Worm (Caenorhabditis elegans) whole organism, midembryonic: ENCODE measurements around the gene efr-3.

Experiments
- T22C8.4 ChIP-seq: fragments of 200-800 bp; sonication (Bioruptor generic); IDR thresholded peaks from 2 replicates; pipeline ENCODE4 v1.3.6; 2022; ENCODE audit warnings: missing genetic modification characterization, missing compliant biosample characterization
- cog-1 ChIP-seq: sonication (generic microtip); optimal IDR thresholded peaks from 2 replicates; lab custom pipeline; 2016; ENCODE audit warnings: missing genetic modification characterization, missing compliant biosample characterization
- flt-1 ChIP-seq: fragments of 200-800 bp; sonication (Bioruptor generic); IDR thresholded peaks from 2 replicates; pipeline ENCODE4 v1.3.6; 2022; ENCODE audit warnings: missing genetic modification characterization, missing compliant biosample characterization
- klf-2 ChIP-seq: fragments of 200-800 bp; sonication (Bioruptor generic); conservative IDR thresholded peaks from 2 replicates; pipeline ENCODE4 v1.3.6; 2022; ENCODE audit warnings: missing genetic modification reagents, missing genetic modification characterization, missing compliant biosample characterization
- med-1 ChIP-seq: sonication (generic microtip); optimal IDR thresholded peaks from 2 replicates; lab custom pipeline; 2017; ENCODE audit warnings: missing genetic modification characterization, mild to moderate bottlenecking, missing compliant biosample characterization, antibody characterized with exemption, missing genetic modification reagents; ENCODE audit not compliant: insufficient read depth
- ref-1 ChIP-seq: fragments of 200-800 bp; sonication (Bioruptor generic); conservative IDR thresholded peaks from 2 replicates; pipeline ENCODE4 v1.3.6; 2022; ENCODE audit warnings: missing genetic modification reagents, missing genetic modification characterization, missing compliant biosample characterization
- tab-1 ChIP-seq: fragments of 200-800 bp; sonication (Bioruptor generic); IDR thresholded peaks from 2 replicates; pipeline ENCODE4 v1.3.6; 2022; ENCODE audit warnings: missing genetic modification characterization, missing compliant biosample characterization
- ztf-23 ChIP-seq: fragments of 200-800 bp; sonication (Bioruptor generic); IDR thresholded peaks from 2 replicates; pipeline ENCODE4 v1.3.6; 2022; ENCODE audit warnings: missing genetic modification reagents, missing genetic modification characterization, missing compliant biosample characterization
- ztf-29 ChIP-seq: fragments of 200-800 bp; sonication (Bioruptor generic); IDR thresholded peaks from 2 replicates; pipeline ENCODE4 v1.3.6; 2022; ENCODE audit warnings: missing genetic modification reagents, missing genetic modification characterization, missing compliant biosample characterization

The efr-3 gene

ce11 chrII:6322979-6323378, 2.0 kb upstream of the efr-3 start, which contains the start of gene C32D5.4:
Gene C32D5.4, minus strand, starts transcription at chrII:6323079.
- no peak for TF ChIP-seq ztf-29 (GFP tag; lab: Robert Waterston, UW)
- no peak for TF ChIP-seq klf-2 (GFP tag; lab: Robert Waterston, UW)
- no peak for TF ChIP-seq med-1
- no peak for TF ChIP-seq ref-1 (GFP tag; lab: Robert Waterston, UW)
- no peak for TF ChIP-seq flt-1

DNA sequence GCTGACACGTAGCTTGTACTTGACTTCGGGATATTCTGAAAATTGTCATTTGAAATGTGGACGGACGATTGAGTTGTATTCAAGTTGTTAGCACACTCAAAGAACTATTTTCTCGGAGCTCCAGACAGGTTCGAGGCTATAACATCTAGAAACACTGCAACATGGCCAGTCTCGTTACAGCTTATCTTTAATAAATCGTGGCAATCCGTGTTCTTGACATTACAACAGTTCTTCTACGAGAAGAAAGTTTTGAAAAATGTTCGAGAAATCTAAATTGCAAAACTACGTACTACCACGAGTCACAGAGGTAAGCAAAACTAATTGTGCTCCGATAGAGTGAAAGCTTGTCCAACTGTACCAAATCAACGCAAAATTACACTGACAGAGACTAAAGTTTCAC, 1.1 kb upstream of the efr-3 start:
- TF ChIP-seq klf-2 (GFP tag; lab: Robert Waterston, UW): no peak
- TF ChIP-seq flt-1: no peak
- no peak for TF ChIP-seq ztf-23 (GFP tag; lab: Robert Waterston, UW)
- TF ChIP-seq T22C8.4 (GFP tag; lab: Robert Waterston, UW): no peak
- no peak for TF ChIP-seq cog-1 (tag; lab: Kevin White, UChicago)
- TF ChIP-seq med-1: no peak
- TF ChIP-seq ztf-29 (GFP tag; lab: Robert Waterston, UW): no peak
- no peak for TF ChIP-seq ref-1 (GFP tag; lab: Robert Waterston, UW)
- no peak for TF ChIP-seq tab-1

DNA sequence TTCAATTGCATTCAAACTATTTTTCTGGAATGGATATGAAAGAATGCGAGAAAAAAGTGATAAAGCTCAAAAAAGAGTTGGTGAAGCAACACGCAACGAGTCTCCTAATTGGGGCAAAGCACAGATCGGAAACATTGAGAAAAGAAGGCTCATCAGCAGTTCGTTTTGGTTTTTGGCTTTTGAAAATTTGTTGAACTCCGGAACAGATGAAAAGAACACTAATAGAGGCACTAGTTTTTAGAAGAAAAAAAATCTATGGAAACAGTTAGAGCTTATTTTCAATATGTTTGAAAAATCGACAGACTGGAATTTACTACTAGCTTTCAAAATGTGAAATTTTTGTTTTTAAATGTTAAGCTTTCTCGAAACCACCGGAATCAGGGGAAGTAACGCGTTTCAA, 9.1 kb downstream of the efr-3 start:
- TF ChIP-seq T22C8.4 (GFP tag; lab: Robert Waterston, UW): no peak

ce11 chrII:6311459-6311858, 9.5 kb downstream of the efr-3 start:
- TF ChIP-seq cog-1 (tag; lab: Kevin White, UChicago) (no peak), T22C8.4 (GFP tag; lab: Robert Waterston, UW) (no peak), med-1 (no peak), klf-2 (GFP tag; lab: Robert Waterston, UW) (no peak), flt-1 (no peak), ztf-29 (GFP tag; lab: Robert Waterston, UW) (no peak)

ce11 chrII:6309198-6309597, 11.8 kb downstream of the efr-3 start, which contains the start of gene glb-10:
Gene glb-10, minus strand, starts transcription at chrII:6309298.
- TF ChIP-seq flt-1 (no peak), tab-1 (no peak), T22C8.4 (GFP tag; lab: Robert Waterston, UW) (no peak), ref-1 (GFP tag; lab: Robert Waterston, UW) (no peak), med-1 (no peak), klf-2 (GFP tag; lab: Robert Waterston, UW) (no peak), cog-1 (tag; lab: Kevin White, UChicago) (no peak), ztf-29 (GFP tag; lab: Robert Waterston, UW) (no peak), ztf-23 (GFP tag; lab: Robert Waterston, UW) (no peak)

ce11 chrII:6306125-6306524, 14.8 kb downstream of the efr-3 start, which contains the start of gene C29F5.8:
Gene C29F5.8, plus strand, starts transcription at chrII:6306425.
- no peak for TF ChIP-seq ztf-29 (GFP tag; lab: Robert Waterston, UW)
- TF ChIP-seq ref-1 (GFP tag; lab: Robert Waterston, UW): no peak
- no peak for TF ChIP-seq ztf-23 (GFP tag; lab: Robert Waterston, UW)
- TF ChIP-seq tab-1: no peak
- TF ChIP-seq T22C8.4 (GFP tag; lab: Robert Waterston, UW): no peak
- TF ChIP-seq flt-1: no peak
- TF ChIP-seq med-1: no peak
- TF ChIP-seq klf-2 (GFP tag; lab: Robert Waterston, UW): no peak
- no peak for TF ChIP-seq cog-1 (tag; lab: Kevin White, UChicago)

- TF ChIP-seq flt-1: no peak
- no peak for TF ChIP-seq ztf-29 (GFP tag; lab: Robert Waterston, UW)
- no peak for TF ChIP-seq cog-1 (tag; lab: Kevin White, UChicago)
- TF ChIP-seq T22C8.4 (GFP tag; lab: Robert Waterston, UW): no peak
- TF ChIP-seq med-1: no peak
- no peak for TF ChIP-seq tab-1
- TF ChIP-seq ref-1 (GFP tag; lab: Robert Waterston, UW): no peak
- TF ChIP-seq klf-2 (GFP tag; lab: Robert Waterston, UW): no peak
- TF ChIP-seq ztf-23 (GFP tag; lab: Robert Waterston, UW): no peak
Observed at ce11 chrII:6303209-6303740, 17.7 kb downstream of the efr-3 start, which contains the start of gene C29F5.1. Gene C29F5.1, plus strand, starts transcription at chrII:6303525.

DNA sequence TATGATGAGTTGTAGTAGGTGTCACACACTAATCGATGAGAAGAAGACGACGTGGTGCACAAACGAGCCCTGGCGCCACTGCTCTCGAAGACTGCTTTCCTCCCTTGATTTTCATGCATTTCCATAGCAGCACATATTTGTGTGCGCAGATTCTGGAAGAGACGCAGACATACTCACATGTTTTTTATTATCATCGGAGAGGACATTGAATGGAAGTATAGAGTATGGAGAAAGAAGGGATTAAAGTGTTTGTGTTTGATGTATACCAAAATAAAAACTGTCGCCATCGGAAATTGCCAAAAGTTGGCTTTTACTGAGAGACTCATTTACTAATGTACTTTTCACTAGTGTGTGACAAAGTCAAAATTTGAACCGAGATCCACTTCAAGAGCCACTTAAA, 26.7 kb downstream of the efr-3 start, which contains the start of gene mps-1:
mps-1 (minus strand) TSS at position 101 of the 400 bp plus-strand sequence.
- no peak for TF ChIP-seq ref-1 (GFP tag; lab: Robert Waterston, UW)
- TF ChIP-seq med-1: no peak
- no peak for TF ChIP-seq ztf-29 (GFP tag; lab: Robert Waterston, UW)
- no peak for TF ChIP-seq tab-1
- no peak for TF ChIP-seq T22C8.4 (GFP tag; lab: Robert Waterston, UW)

DNA sequence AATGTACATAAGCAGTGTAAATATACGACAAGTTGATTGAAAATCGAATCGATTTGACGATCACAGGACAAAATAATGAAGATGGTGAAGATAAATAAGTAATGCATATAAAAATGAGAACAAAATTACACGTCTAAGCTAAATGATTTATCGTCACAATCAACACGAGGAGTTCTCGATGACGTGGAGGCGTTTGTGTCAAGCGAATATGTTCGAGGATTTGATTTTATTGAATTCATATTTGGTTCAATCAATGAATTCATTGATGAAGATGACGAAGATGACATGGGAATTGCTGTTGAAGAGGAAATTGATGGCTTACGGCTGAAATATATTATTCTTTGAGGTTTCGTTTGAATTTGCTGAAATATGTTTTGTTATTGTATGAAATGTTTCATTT, 28.4 kb downstream of the efr-3 start, which contains the start of gene nyn-3:
nyn-3 (minus strand) TSS at position 101 of the 400 bp plus-strand sequence.
- TF ChIP-seq med-1: no peak
- TF ChIP-seq klf-2 (GFP tag; lab: Robert Waterston, UW): no peak
- no peak for TF ChIP-seq cog-1 (tag; lab: Kevin White, UChicago)

DNA sequence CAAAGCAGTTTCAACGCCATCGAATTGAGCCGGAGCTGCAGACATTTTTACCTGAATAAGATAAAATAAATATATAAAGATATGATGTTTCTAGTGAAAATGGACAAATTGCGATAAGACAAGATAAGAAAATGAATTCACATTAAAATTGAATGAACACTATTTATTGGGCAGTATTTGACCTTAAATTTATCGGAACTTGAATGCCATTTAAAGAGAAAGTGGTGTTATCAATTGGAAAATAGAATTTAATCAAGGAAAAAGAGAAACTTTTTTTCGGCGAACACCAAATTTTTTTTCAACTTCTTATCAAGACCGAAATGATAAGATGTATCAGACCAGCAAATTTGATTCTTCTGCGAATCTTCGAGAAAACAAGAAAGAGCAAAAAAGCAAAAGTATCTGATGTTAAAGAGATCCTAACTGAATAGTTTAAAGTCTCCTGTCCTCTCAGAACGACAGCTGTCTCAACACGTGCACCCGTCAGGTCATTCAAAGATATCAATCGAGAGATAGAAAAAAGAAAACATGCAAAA, 30.8 kb downstream of the efr-3 start, which contains the start of gene upb-1:
upb-1 (minus strand) TSS at position 51 of the 536 bp plus-strand sequence.
- no peak for TF ChIP-seq T22C8.4 (GFP tag; lab: Robert Waterston, UW)
- no peak for TF ChIP-seq med-1
- TF ChIP-seq flt-1: no peak
- TF ChIP-seq klf-2 (GFP tag; lab: Robert Waterston, UW): no peak
- TF ChIP-seq ztf-23 (GFP tag; lab: Robert Waterston, UW): no peak
- TF ChIP-seq ztf-29 (GFP tag; lab: Robert Waterston, UW): no peak
- TF ChIP-seq ref-1 (GFP tag; lab: Robert Waterston, UW): no peak
- TF ChIP-seq cog-1 (tag; lab: Kevin White, UChicago): no peak
- no peak for TF ChIP-seq tab-1
